Worm (Caenorhabditis elegans) whole organism, late embryonic: Measurements from ENCODE around the gene F58F9.9.

Experiments used
- K09A11.1 ChIP-seq: sonication (generic microtip); optimal IDR thresholded peaks from 2 replicates; lab custom pipeline; 2017; ENCODE audit warnings: antibody characterized with exemption, mild to moderate bottlenecking, missing genetic modification characterization, missing compliant biosample characterization; ENCODE audit not compliant: insufficient read depth
- ama-1 ChIP-seq: fragments of 150-350 bp; optimal IDR thresholded peaks from 2 replicates; lab custom pipeline; 2014
- ceh-2 ChIP-seq: sonication (generic microtip); optimal IDR thresholded peaks from 2 replicates; lab custom pipeline; 2016; ENCODE audit warnings: missing genotype, missing genetic modification characterization, missing compliant biosample characterization
- fkh-10 ChIP-seq: fragments of 150-350 bp; optimal IDR thresholded peaks from 2 replicates; lab custom pipeline; 2014; ENCODE audit warnings: missing biosample characterization, missing genetic modification reagents, missing genetic modification characterization
- fkh-6 ChIP-seq: sonication (generic microtip); optimal IDR thresholded peaks from 2 replicates; lab custom pipeline; 2016; ENCODE audit warnings: missing genetic modification characterization, missing compliant biosample characterization
- gmeb-2 ChIP-seq: sonication (generic microtip); optimal IDR thresholded peaks from 2 replicates; lab custom pipeline; 2016; ENCODE audit warnings: missing genetic modification characterization, inconsistent platforms, missing compliant biosample characterization
- hlh-15 ChIP-seq: sonication (generic microtip); optimal IDR thresholded peaks from 2 replicates; lab custom pipeline; 2016; ENCODE audit warnings: missing genetic modification characterization, missing compliant biosample characterization
- lin-11 ChIP-seq: fragments of 200-800 bp; sonication (Bioruptor generic); optimal IDR thresholded peaks from 2 replicates; lab custom pipeline; 2018; ENCODE audit warnings: mild to moderate bottlenecking, missing genetic modification characterization, missing compliant biosample characterization
- nfya-1 ChIP-seq: sonication (generic microtip); optimal IDR thresholded peaks from 2 replicates; lab custom pipeline; 2017; ENCODE audit warnings: missing genetic modification characterization, mild to moderate bottlenecking, missing compliant biosample characterization, antibody characterized with exemption, moderate library complexity
- pat-9 ChIP-seq: fragments of 200-800 bp; sonication (Bioruptor generic); optimal IDR thresholded peaks from 2 replicates; lab custom pipeline; 2018; ENCODE audit warnings: mild to moderate bottlenecking, missing genetic modification characterization, moderate library complexity, missing compliant biosample characterization
- rnt-1 ChIP-seq: sonication (generic microtip); optimal IDR thresholded peaks from 2 replicates; lab custom pipeline; 2016; ENCODE audit warnings: missing genetic modification characterization, missing compliant biosample characterization
- tbx-2 ChIP-seq: sonication (generic microtip); optimal IDR thresholded peaks from 2 replicates; lab custom pipeline; 2016; ENCODE audit warnings: missing genetic modification characterization, missing compliant biosample characterization

- TF ChIP-seq fkh-6 (tag; lab: Kevin White, UChicago) (no peak), rnt-1 (tag; lab: Kevin White, UChicago) (no peak), hlh-15 (no peak), pat-9 (no peak), K09A11.1 (tag; lab: Kevin White, UChicago) (no peak), fkh-10 (GFP tag; lab: Kevin White, UChicago) (no peak), gmeb-2 (tag; lab: Kevin White, UChicago) (no peak), tbx-2 (no peak), lin-11 (tag; lab: Kevin White, UChicago) (no peak), ama-1 (lab: Kevin White, UChicago) (no peak), ceh-2 (tag; lab: Kevin White, UChicago) (no peak), nfya-1 (tag; lab: Kevin White, UChicago) (no peak)
Measured at ce11 chrIV:6266499-6266898, 26.4 kb downstream of the F58F9.9 start, which contains the start of gene srv-29.
